Worm (Caenorhabditis elegans): ENCODE results near the gene Y75B8A.33.

Y75B8A.33 gene

DNA sequence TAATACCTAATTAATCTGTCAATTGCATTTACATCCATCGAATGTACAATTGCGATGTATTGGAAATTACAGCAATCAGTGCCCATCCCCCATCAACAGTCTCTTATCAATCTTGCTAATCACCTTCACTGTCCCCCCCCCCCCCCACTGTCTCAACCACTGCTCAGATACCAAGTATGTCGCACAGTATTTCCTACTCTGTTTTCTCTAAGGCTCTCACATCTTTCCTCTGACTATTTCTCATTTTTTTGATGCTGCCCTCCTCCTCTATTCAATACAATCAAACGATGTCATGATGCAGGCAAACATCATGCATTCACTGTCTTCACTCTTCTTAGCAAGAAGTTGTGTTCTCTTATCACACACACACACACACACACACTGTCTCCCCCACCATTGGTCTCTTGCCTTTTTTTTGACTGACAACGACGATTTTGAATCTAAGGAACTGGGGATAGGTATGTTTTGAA is 39.6 kb downstream of the Y75B8A.33 start, which contains the start of the genes zip-12 and Y75B8A.63:
Gene zip-12 (plus strand): TSS at position 387 of the 470 bp plus-strand sequence.
Gene Y75B8A.63 (plus strand): TSS at position 420 of the 470 bp plus-strand sequence.
- TF ChIP-seq hnd-1 (tag; optimal IDR thresholded peaks at IDR 0.05) (no peak), ama-1 (optimal IDR thresholded peaks at IDR 0.05) (no peak), ets-7 (tag; optimal IDR thresholded peaks at IDR 0.05) (no peak), hmbx-1 (tag; optimal IDR thresholded peaks at IDR 0.05) (no peak), flt-1 (GFP tag; IDR thresholded peaks at IDR 0.05) (no peak), scrt-1 (GFP tag; IDR thresholded peaks at IDR 0.05) (no peak), hmg-4 (GFP tag; optimal IDR thresholded peaks at IDR 0.05) (no peak), pes-1 (GFP tag; IDR thresholded peaks at IDR 0.05) (no peak), aly-1 (tag; optimal IDR thresholded peaks at IDR 0.05) (no peak), tbx-11 (GFP tag; IDR thresholded peaks at IDR 0.05) (no peak), ceh-36 (tag; optimal IDR thresholded peaks at IDR 0.05) (no peak), ceh-13 (GFP tag; optimal IDR thresholded peaks at IDR 0.05) (no peak), sea-1 (GFP tag; conservative IDR thresholded peaks at IDR 0.05) (no peak), tbx-37 (GFP tag; conservative IDR thresholded peaks at IDR 0.05) (no peak), tra-4 (tag; optimal IDR thresholded peaks at IDR 0.05) (no peak)

DNA sequence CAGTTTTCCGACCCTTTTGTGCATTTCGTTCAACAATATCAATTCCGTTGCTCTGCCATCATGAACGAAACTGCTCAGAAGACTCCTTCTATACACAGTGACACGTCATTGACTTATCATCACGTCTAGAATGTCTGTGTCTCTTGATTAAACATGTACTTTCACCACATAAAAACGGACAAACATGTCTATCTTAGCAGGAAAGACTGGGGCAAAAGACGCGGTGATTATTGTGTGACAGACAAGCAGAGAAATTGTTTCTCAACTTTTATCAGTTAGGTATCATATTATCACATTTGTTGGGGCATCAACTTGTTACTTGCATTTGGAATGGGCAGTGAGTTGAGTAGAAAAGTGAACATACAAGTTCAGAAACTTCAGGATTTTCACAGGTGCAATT is 41.9 kb downstream of the Y75B8A.33 start:
- no peak for TF ChIP-seq ets-7 (tag; optimal IDR thresholded peaks at IDR 0.05)
- TF ChIP-seq B0310.2 (tag; optimal IDR thresholded peaks at IDR 0.05): no peak
- TF ChIP-seq ceh-13 (GFP tag; optimal IDR thresholded peaks at IDR 0.05): no peak
- no peak for TF ChIP-seq pes-1 (GFP tag; IDR thresholded peaks at IDR 0.05)
- no peak for TF ChIP-seq tra-4 (tag; optimal IDR thresholded peaks at IDR 0.05)
- no peak for TF ChIP-seq hmbx-1 (tag; optimal IDR thresholded peaks at IDR 0.05)
- TF ChIP-seq tbx-37 (GFP tag; conservative IDR thresholded peaks at IDR 0.05): no peak
- no peak for TF ChIP-seq ama-1 (optimal IDR thresholded peaks at IDR 0.05)
- no peak for TF ChIP-seq flt-1 (GFP tag; IDR thresholded peaks at IDR 0.05)
- no peak for TF ChIP-seq scrt-1 (GFP tag; IDR thresholded peaks at IDR 0.05)
- TF ChIP-seq hmg-4 (GFP tag; optimal IDR thresholded peaks at IDR 0.05): no peak
- TF ChIP-seq sea-1 (GFP tag; conservative IDR thresholded peaks at IDR 0.05): no peak

DNA sequence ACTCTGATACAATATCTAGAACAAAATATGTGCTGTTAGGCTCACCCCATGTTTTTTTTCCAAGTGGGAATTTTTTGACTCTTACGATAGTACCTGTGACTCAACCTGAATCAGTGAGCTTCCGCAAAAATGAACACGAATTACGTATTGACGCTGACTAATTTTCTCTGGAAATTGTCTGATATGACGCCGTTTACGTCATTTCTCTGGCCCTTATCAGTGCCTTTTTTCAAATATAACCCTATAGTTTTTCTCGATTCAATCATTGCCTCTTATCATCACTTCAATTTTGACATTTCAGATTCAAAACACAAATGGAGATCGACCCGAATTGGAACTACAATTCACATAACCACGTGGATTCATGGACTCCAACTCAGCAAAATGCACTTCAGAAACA is 48.4 kb downstream of the Y75B8A.33 start, which contains the start of gene Y75B8A.28:
Gene Y75B8A.28 (plus strand): TSS at position 296 of the 400 bp plus-strand sequence.
- TF ChIP-seq tbx-37 (GFP tag; conservative IDR thresholded peaks at IDR 0.05) (no peak), ceh-13 (GFP tag; optimal IDR thresholded peaks at IDR 0.05) (no peak), tra-4 (tag; optimal IDR thresholded peaks at IDR 0.05) (no peak), F13C5.2 (tag; optimal IDR thresholded peaks at IDR 0.05) (no peak), ama-1 (optimal IDR thresholded peaks at IDR 0.05) (no peak), B0310.2 (tag; optimal IDR thresholded peaks at IDR 0.05) (no peak), sea-1 (GFP tag; conservative IDR thresholded peaks at IDR 0.05) (no peak), flt-1 (GFP tag; IDR thresholded peaks at IDR 0.05) (no peak), pes-1 (GFP tag; IDR thresholded peaks at IDR 0.05) (no peak), ets-7 (tag; optimal IDR thresholded peaks at IDR 0.05) (no peak), ceh-36 (tag; optimal IDR thresholded peaks at IDR 0.05) (no peak), hmbx-1 (tag; optimal IDR thresholded peaks at IDR 0.05) (no peak), scrt-1 (GFP tag; IDR thresholded peaks at IDR 0.05) (no peak)

- TF ChIP-seq scrt-1 (GFP tag; IDR thresholded peaks at IDR 0.05) (no peak), ceh-13 (GFP tag; optimal IDR thresholded peaks at IDR 0.05) (no peak)
Measured at ce11 chrIII:12317492-12317891, 49.7 kb downstream of the Y75B8A.33 start.

DNA sequence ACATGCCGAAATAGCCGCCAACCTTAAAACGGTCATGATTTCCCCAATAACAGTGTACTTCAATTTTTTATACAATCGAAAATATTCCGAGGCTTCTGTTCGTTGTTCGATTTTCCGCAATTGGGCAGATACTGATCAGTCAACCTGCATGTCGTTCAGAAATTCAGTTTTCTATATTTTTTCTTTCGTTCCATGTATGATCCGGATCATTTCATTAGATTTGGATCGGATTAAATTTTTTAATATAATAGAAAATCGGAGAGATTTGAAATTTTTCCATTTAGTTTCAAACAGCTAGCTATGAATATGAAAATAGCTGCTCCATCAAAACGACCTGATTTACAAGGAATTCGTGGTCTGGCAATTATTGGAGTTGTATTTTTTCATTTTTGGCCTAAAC is 52.0 kb downstream of the Y75B8A.33 start, which contains the start of gene Y75B8A.37:
Gene Y75B8A.37 (plus strand): TSS at position 301 of the 400 bp plus-strand sequence.
- TF ChIP-seq hmg-4 (GFP tag; optimal IDR thresholded peaks at IDR 0.05) (no peak), hnd-1 (tag; optimal IDR thresholded peaks at IDR 0.05) (no peak)

ce11 chrIII:12312886-12313285 is 54.3 kb downstream of the Y75B8A.33 start, which contains the start of gene Y75B8A.39:
Gene Y75B8A.39, plus strand, starts transcription at chrIII:12313186.
- no peak for TF ChIP-seq scrt-1 (GFP tag; IDR thresholded peaks at IDR 0.05)
